Worm (Caenorhabditis elegans) whole organism, L3 larva: ENCODE results near the gene Y50D4A.6.

ENCODE experiments used
- aly-2 ChIP-seq: fragments of 150-350 bp; optimal IDR thresholded peaks from 2 replicates; lab custom pipeline; 2014; ENCODE audit warnings: missing biosample characterization, missing genetic modification characterization
- ceh-82 ChIP-seq: fragments of 150-350 bp; optimal IDR thresholded peaks from 2 replicates; lab custom pipeline; 2014; ENCODE audit warnings: missing biosample characterization, missing genetic modification characterization
- daf-12 ChIP-seq: fragments of 150-350 bp; optimal IDR thresholded peaks from 2 replicates; lab custom pipeline; 2014; ENCODE audit warnings: missing biosample characterization, missing genetic modification reagents, missing genetic modification characterization
- elt-1 ChIP-seq: fragments of 150-350 bp; optimal IDR thresholded peaks from 2 replicates; lab custom pipeline; 2014; ENCODE audit warnings: missing biosample characterization, missing genetic modification characterization
- elt-2 ChIP-seq: sonication (generic microtip); optimal IDR thresholded peaks from 2 replicates; lab custom pipeline; 2016; ENCODE audit warnings: missing genetic modification reagents, mild to moderate bottlenecking, missing genetic modification characterization, missing compliant biosample characterization
- elt-3 ChIP-seq, 3 experiments: fragments of 150-350 bp in 1 of 3; sonication (generic microtip) in 2 of 3; optimal IDR thresholded peaks; 2 replicates in 2 of 3; 4 replicates in 1 of 3; lab custom pipeline; 2014 to 2017; ENCODE audit warnings: missing biosample characterization in 3 of 3, missing genetic modification characterization in 3 of 3
- lin-39 ChIP-seq: fragments of 150-350 bp; optimal IDR thresholded peaks from 2 replicates; lab custom pipeline; 2018; ENCODE audit warnings: missing biosample characterization, missing genetic modification reagents, missing genetic modification characterization
- lsy-12 ChIP-seq: sonication (generic microtip); optimal IDR thresholded peaks from 2 replicates; lab custom pipeline; 2016; ENCODE audit warnings: mild to moderate bottlenecking, missing genetic modification characterization, missing compliant biosample characterization
- nhr-11 ChIP-seq: fragments of 150-350 bp; optimal IDR thresholded peaks from 2 replicates; lab custom pipeline; 2014; ENCODE audit warnings: missing biosample characterization, missing genetic modification characterization
- nhr-12 ChIP-seq: fragments of 150-350 bp; optimal IDR thresholded peaks from 2 replicates; lab custom pipeline; 2014; ENCODE audit warnings: missing biosample characterization, missing genetic modification characterization
- skn-1 ChIP-seq: fragments of 150-350 bp; optimal IDR thresholded peaks from 2 replicates; lab custom pipeline; 2014; ENCODE audit warnings: missing biosample characterization, missing genetic modification characterization
- zag-1 ChIP-seq: fragments of 150-350 bp; optimal IDR thresholded peaks from 2 replicates; lab custom pipeline; 2014; ENCODE audit warnings: missing biosample characterization, missing genetic modification characterization
- ztf-11 ChIP-seq: fragments of 150-350 bp; optimal IDR thresholded peaks from 2 replicates; lab custom pipeline; 2014; ENCODE audit warnings: missing biosample characterization, missing genetic modification characterization

DNA sequence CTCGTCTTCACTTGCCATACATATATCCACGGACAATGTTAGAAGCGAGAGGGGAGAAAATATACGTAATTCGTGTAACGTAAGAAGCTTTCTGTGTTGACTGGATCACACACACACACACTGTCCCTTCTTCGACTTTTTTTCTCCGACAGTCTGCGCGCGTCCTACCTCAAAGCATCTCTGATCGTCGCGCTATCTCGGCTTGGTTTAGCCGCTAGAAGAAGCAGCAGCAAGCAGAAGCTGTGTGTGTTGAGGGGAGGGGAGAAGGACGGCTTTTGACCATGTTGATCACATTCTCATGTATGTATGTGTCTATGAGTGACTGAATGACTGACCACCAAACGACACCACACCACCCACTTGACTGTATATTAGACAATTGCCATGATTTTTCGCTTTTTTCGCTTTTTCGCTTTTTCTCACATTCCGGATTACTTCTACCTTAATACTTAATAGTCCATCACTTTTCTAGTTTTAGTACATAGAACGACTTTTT is 34.8 kb downstream of the Y50D4A.6 start, which contains the start of gene T21H3.5:
- no peak for TF ChIP-seq daf-12 (tag; lab: Kevin White, UChicago)
- TF ChIP-seq elt-2 (tag; lab: Kevin White, UChicago): no peak
- TF ChIP-seq lsy-12: no peak
- no peak for TF ChIP-seq lin-39 (tag; lab: Kevin White, UChicago)
- TF ChIP-seq zag-1 (tag; lab: Kevin White, UChicago): no peak
- no peak for TF ChIP-seq skn-1 (tag; lab: Kevin White, UChicago)
- TF ChIP-seq aly-2 (tag; lab: Kevin White, UChicago): no peak
- no peak for TF ChIP-seq ceh-82 (tag; lab: Kevin White, UChicago)
- no peak for TF ChIP-seq ztf-11 (tag; lab: Kevin White, UChicago)
- no peak for TF ChIP-seq elt-3 (tag; optimal IDR thresholded peaks at IDR 0.05; lab: Kevin White, UChicago)
- no peak for TF ChIP-seq elt-1 (tag; lab: Kevin White, UChicago)
- no peak for TF ChIP-seq nhr-12
- TF ChIP-seq nhr-11 (tag; lab: Kevin White, UChicago): no peak
